Worm (Caenorhabditis elegans) whole organism, mixed stage, embryonic: Measurements from ENCODE around the gene unc-42.

Experiments
- M03D4.4 ChIP-seq: sonication (generic microtip); optimal IDR thresholded peaks from 2 replicates; lab custom pipeline; 2017; ENCODE audit warnings: mild to moderate bottlenecking, missing genetic modification characterization, missing compliant biosample characterization
- bed-3 ChIP-seq: fragments of 200-800 bp; sonication (Bioruptor generic); optimal IDR thresholded peaks from 3 replicates; lab custom pipeline; 2018; ENCODE audit warnings: mild to moderate bottlenecking, missing genetic modification characterization, moderate library complexity, missing compliant biosample characterization
- blmp-1 ChIP-seq: fragments of 150-350 bp; optimal IDR thresholded peaks from 2 replicates; lab custom pipeline; 2014; ENCODE audit warnings: missing biosample characterization, missing genetic modification characterization
- ceh-39 ChIP-seq: fragments of 150-350 bp; optimal IDR thresholded peaks from 2 replicates; lab custom pipeline; 2014; ENCODE audit warnings: missing biosample characterization, missing genetic modification characterization
- ceh-43 ChIP-seq: fragments of 200-800 bp; sonication (Bioruptor generic); optimal IDR thresholded peaks from 2 replicates; lab custom pipeline; 2018; ENCODE audit warnings: mild to moderate bottlenecking, missing genetic modification characterization, moderate library complexity, missing compliant biosample characterization
- ceh-83 ChIP-seq: fragments of 200-800 bp; sonication (Bioruptor generic); optimal IDR thresholded peaks from 2 replicates; lab custom pipeline; 2018; ENCODE audit warnings: mild to moderate bottlenecking, missing genetic modification characterization, missing compliant biosample characterization
- ces-1 ChIP-seq: fragments of 150-350 bp; optimal IDR thresholded peaks from 2 replicates; lab custom pipeline; 2014; ENCODE audit warnings: missing biosample characterization, missing genetic modification reagents, missing genetic modification characterization
- cnd-1 ChIP-seq: fragments of 200-800 bp; sonication (Bioruptor generic); optimal IDR thresholded peaks from 2 replicates; lab custom pipeline; 2018; ENCODE audit warnings: mild to moderate bottlenecking, missing genetic modification characterization, missing compliant biosample characterization
- drap-1 ChIP-seq: fragments of 200-800 bp; sonication (Bioruptor generic); optimal IDR thresholded peaks from 3 replicates; lab custom pipeline; 2018; ENCODE audit warnings: mild to moderate bottlenecking, missing genetic modification characterization, missing compliant biosample characterization
- elt-1 ChIP-seq: sonication (generic microtip); optimal IDR thresholded peaks from 2 replicates; lab custom pipeline; 2017; ENCODE audit warnings: missing genetic modification characterization, mild to moderate bottlenecking, missing compliant biosample characterization, antibody characterized with exemption, moderate library complexity, borderline replicate concordance; ENCODE audit not compliant: insufficient read depth
- elt-3 ChIP-seq: fragments of 150-350 bp; optimal IDR thresholded peaks from 2 replicates; lab custom pipeline; 2014; ENCODE audit warnings: missing biosample characterization, missing genetic modification characterization
- flh-1 ChIP-seq: fragments of 200-800 bp; sonication (Bioruptor generic); optimal IDR thresholded peaks from 2 replicates; lab custom pipeline; 2018; ENCODE audit warnings: mild to moderate bottlenecking, missing genetic modification characterization, moderate library complexity, missing compliant biosample characterization
- ham-2 ChIP-seq: fragments of 200-800 bp; sonication (Bioruptor generic); optimal IDR thresholded peaks from 2 replicates; lab custom pipeline; 2018; ENCODE audit warnings: mild to moderate bottlenecking, missing genetic modification characterization, missing compliant biosample characterization
- hlh-1 ChIP-seq: fragments of 150-350 bp; optimal IDR thresholded peaks from 2 replicates; lab custom pipeline; 2014; ENCODE audit warnings: missing biosample characterization, missing genetic modification reagents, missing genetic modification characterization
- lin-13 ChIP-seq: fragments of 150-350 bp; optimal IDR thresholded peaks from 2 replicates; lab custom pipeline; 2014; ENCODE audit warnings: missing biosample characterization, missing genetic modification characterization
- lin-32 ChIP-seq: fragments of 200-800 bp; sonication (Bioruptor generic); optimal IDR thresholded peaks from 2 replicates; lab custom pipeline; 2018; ENCODE audit warnings: mild to moderate bottlenecking, missing genetic modification characterization, missing compliant biosample characterization
- mab-5 ChIP-seq: fragments of 150-350 bp; optimal IDR thresholded peaks from 2 replicates; lab custom pipeline; 2014; ENCODE audit warnings: missing biosample characterization, missing genetic modification characterization
- mep-1 ChIP-seq: fragments of 150-350 bp; optimal IDR thresholded peaks from 2 replicates; lab custom pipeline; 2017; ENCODE audit warnings: missing biosample characterization, missing genetic modification reagents, missing genetic modification characterization, inconsistent platforms
- mls-2 ChIP-seq: sonication (generic microtip); optimal IDR thresholded peaks from 2 replicates; lab custom pipeline; 2016; ENCODE audit warnings: mild to moderate bottlenecking, missing genetic modification characterization, moderate library complexity, missing compliant biosample characterization
- nhr-12 ChIP-seq: fragments of 150-350 bp; optimal IDR thresholded peaks from 2 replicates; lab custom pipeline; 2014; ENCODE audit warnings: missing biosample characterization, missing genetic modification characterization
- nhr-2 ChIP-seq: fragments of 150-350 bp; optimal IDR thresholded peaks from 2 replicates; lab custom pipeline; 2014; ENCODE audit warnings: missing biosample characterization, missing genetic modification characterization
- nhr-237 ChIP-seq: fragments of 150-350 bp; optimal IDR thresholded peaks from 2 replicates; lab custom pipeline; 2014; ENCODE audit warnings: missing biosample characterization, missing genetic modification characterization
- nhr-28 ChIP-seq: fragments of 150-350 bp; optimal IDR thresholded peaks from 2 replicates; lab custom pipeline; 2014; ENCODE audit warnings: missing biosample characterization, missing genetic modification characterization
- nhr-76 ChIP-seq: sonication (generic microtip); optimal IDR thresholded peaks from 2 replicates; lab custom pipeline; 2017; ENCODE audit warnings: missing biosample characterization, missing genetic modification characterization
- pha-4 ChIP-seq: fragments of 150-350 bp; optimal IDR thresholded peaks from 2 replicates; lab custom pipeline; 2018; ENCODE audit warnings: missing biosample characterization, missing genetic modification reagents, missing genetic modification characterization
- snpc-4 ChIP-seq: fragments of 150-350 bp; optimal IDR thresholded peaks from 2 replicates; lab custom pipeline; 2014; ENCODE audit warnings: missing biosample characterization, missing genetic modification characterization
- sptf-1 ChIP-seq: sonication (generic microtip); optimal IDR thresholded peaks from 2 replicates; lab custom pipeline; 2017; ENCODE audit warnings: mild to moderate bottlenecking, missing genetic modification characterization, moderate library complexity, missing compliant biosample characterization
- tbx-8 ChIP-seq: fragments of 200-800 bp; sonication (Bioruptor generic); optimal IDR thresholded peaks from 2 replicates; lab custom pipeline; 2018; ENCODE audit warnings: mild to moderate bottlenecking, missing genetic modification characterization, moderate library complexity, missing compliant biosample characterization
- unc-120 ChIP-seq: sonication (generic microtip); optimal IDR thresholded peaks from 2 replicates; lab custom pipeline; 2017; ENCODE audit warnings: missing genetic modification characterization, missing compliant biosample characterization; ENCODE audit not compliant: poor library complexity, severe bottlenecking
- unc-39 ChIP-seq: fragments of 150-350 bp; optimal IDR thresholded peaks from 2 replicates; lab custom pipeline; 2014; ENCODE audit warnings: missing biosample characterization, missing genetic modification characterization
- unc-62 ChIP-seq: fragments of 150-350 bp; optimal IDR thresholded peaks from 2 replicates; lab custom pipeline; 2014; ENCODE audit warnings: missing biosample characterization, missing genetic modification reagents, missing genetic modification characterization
- zip-8 ChIP-seq: fragments of 150-350 bp; optimal IDR thresholded peaks from 2 replicates; lab custom pipeline; 2014; ENCODE audit warnings: missing biosample characterization, missing genetic modification characterization
- ztf-11 ChIP-seq: fragments of 150-350 bp; optimal IDR thresholded peaks from 2 replicates; lab custom pipeline; 2014; ENCODE audit warnings: missing biosample characterization, missing genetic modification characterization

unc-42 gene

DNA sequence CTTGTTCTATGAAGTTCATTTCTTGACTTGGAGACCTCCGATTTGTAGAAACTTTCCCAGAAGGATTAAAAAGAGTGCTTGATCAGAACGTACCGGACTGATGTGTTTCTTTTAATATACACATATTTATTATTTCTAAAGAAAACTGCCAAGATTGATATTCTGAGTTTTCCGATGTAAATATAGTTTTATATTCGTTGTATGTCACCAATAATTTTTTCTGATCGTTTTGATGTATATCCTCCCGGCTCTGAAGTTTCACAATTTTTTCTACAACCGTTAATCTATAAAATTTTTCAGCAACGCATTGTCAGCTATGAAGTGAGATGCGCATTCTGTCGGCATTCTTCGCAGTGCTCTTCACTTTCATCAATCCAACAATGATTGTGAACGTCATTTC lies 27.4 kb upstream of the unc-42 start, which contains the start of gene F46B6.9:
Gene F46B6.9, plus strand, starts transcription at position 301 of the 400 bp plus-strand sequence.
- TF ChIP-seq sptf-1 (tag; lab: Kevin White, UChicago) (no peak), cnd-1 (tag; lab: Kevin White, UChicago) (no peak), elt-1 (no peak), unc-39 (tag; lab: Kevin White, UChicago) (no peak), bed-3 (no peak), mep-1 (tag; lab: Kevin White, UChicago) (no peak), pha-4 (no peak), unc-62 (GFP tag; lab: Kevin White, UChicago) (no peak), mab-5 (tag; lab: Kevin White, UChicago) (no peak), lin-13 (tag; lab: Kevin White, UChicago) (no peak), ceh-83 (GFP tag; lab: Kevin White, UChicago) (no peak), ceh-39 (no peak), M03D4.4 (no peak)

DNA sequence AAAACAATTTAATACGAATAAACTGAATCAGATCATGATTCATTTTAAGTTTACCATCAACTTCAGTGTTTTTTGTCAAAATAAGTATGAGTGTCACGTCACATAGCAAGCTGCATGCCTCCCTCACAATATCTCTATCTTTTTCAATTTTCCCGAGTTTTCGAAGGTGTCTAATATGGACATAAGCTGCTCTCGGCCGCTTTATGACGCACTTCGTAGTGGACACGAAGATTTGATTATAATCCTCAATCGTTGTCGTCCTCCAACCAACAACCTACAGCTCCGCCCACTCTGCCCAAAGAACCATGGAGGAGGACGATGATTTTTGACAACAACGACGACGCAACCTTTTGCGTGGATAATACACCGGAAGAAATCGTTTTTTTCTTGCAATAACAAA lies 26.8 kb upstream of the unc-42 start:
- TF ChIP-seq hlh-1 (tag; lab: Kevin White, UChicago) (no peak), ces-1 (peak; percentile 17), sptf-1 (tag; lab: Kevin White, UChicago) (no peak), unc-39 (tag; lab: Kevin White, UChicago) (no peak), lin-13 (tag; lab: Kevin White, UChicago) (no peak)
- TF ChIP-seq, all 35 proteins: peak for 1

DNA sequence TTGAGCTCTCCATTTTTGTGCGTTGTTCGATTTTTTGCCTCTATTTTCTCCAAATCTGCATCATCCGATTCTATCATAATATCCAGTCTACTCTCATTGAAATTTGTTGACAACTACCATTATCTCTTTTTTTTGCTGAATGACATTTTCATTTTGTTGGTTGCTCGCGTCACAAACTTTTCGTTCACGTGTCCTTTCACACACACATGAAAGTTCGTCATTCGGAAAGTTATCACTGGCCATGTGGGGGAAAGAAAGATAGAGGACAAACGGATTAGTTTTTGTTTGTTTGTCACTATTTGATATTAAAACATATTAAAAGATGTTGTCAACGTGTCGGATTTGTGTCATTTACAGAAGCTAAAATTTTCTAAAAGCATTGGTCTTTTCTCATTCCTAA lies 25.8 kb upstream of the unc-42 start:
- TF ChIP-seq ceh-43: no peak
- no peak for TF ChIP-seq ztf-11
- TF ChIP-seq mls-2 (tag; lab: Kevin White, UChicago): no peak
- no peak for TF ChIP-seq lin-13 (tag; lab: Kevin White, UChicago)
- TF ChIP-seq mab-5 (tag; lab: Kevin White, UChicago): no peak
- no peak for TF ChIP-seq ceh-83 (GFP tag; lab: Kevin White, UChicago)
- no peak for TF ChIP-seq sptf-1 (tag; lab: Kevin White, UChicago)
- no peak for TF ChIP-seq lin-32 (GFP tag; lab: Kevin White, UChicago)
- TF ChIP-seq zip-8: no peak
- no peak for TF ChIP-seq drap-1 (GFP tag; lab: Kevin White, UChicago)
- TF ChIP-seq tbx-8 (GFP tag; lab: Kevin White, UChicago): no peak
- TF ChIP-seq ces-1: no peak
- TF ChIP-seq hlh-1 (tag; lab: Kevin White, UChicago): no peak
- no peak for TF ChIP-seq flh-1 (GFP tag; lab: Kevin White, UChicago)
- TF ChIP-seq blmp-1 (tag; lab: Kevin White, UChicago): no peak
- TF ChIP-seq M03D4.4: no peak
- no peak for TF ChIP-seq elt-1
- TF ChIP-seq nhr-12 (tag; lab: Kevin White, UChicago): no peak
- TF ChIP-seq unc-120 (tag; lab: Kevin White, UChicago): no peak
- no peak for TF ChIP-seq pha-4

DNA sequence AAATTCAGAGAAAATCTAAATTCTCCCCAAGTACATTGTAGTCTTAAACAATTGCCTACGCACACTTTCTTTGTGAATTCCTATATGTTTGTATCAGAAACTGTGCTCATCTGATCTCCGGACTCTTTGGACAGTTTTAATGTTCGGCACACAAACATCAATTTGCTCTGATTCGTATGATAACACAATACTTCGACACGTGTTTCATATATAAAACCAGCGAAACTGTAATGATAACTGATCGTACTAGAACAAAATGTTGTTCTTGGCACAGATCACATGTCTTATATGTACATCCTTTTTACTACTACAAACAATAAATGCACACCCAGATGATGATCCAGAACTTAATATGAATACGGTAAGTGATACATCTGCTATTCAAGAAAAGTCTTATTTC lies 22.1 kb upstream of the unc-42 start, which contains the start of gene lipl-2:
Gene lipl-2, plus strand, starts transcription at position 236 of the 400 bp plus-strand sequence.
- TF ChIP-seq ham-2 (GFP tag; lab: Kevin White, UChicago): no peak
- TF ChIP-seq elt-3 (tag; lab: Kevin White, UChicago): no peak
- no peak for TF ChIP-seq nhr-76
- TF ChIP-seq bed-3: no peak
- TF ChIP-seq zip-8: no peak
- TF ChIP-seq lin-13 (tag; lab: Kevin White, UChicago): no peak
- TF ChIP-seq tbx-8 (GFP tag; lab: Kevin White, UChicago): no peak
- TF ChIP-seq unc-39 (tag; lab: Kevin White, UChicago): no peak
- no peak for TF ChIP-seq ces-1
- no peak for TF ChIP-seq drap-1 (GFP tag; lab: Kevin White, UChicago)
- TF ChIP-seq flh-1 (GFP tag; lab: Kevin White, UChicago): no peak
- TF ChIP-seq nhr-237 (tag; lab: Kevin White, UChicago): no peak
- TF ChIP-seq nhr-28 (tag; lab: Kevin White, UChicago): no peak
- no peak for TF ChIP-seq snpc-4 (tag; lab: Kevin White, UChicago)
- no peak for TF ChIP-seq cnd-1 (tag; lab: Kevin White, UChicago)
- TF ChIP-seq blmp-1 (tag; lab: Kevin White, UChicago): no peak
- TF ChIP-seq nhr-2 (tag; lab: Kevin White, UChicago): no peak
